Worm (Caenorhabditis elegans): ENCODE data around the gene ceh-31.

DNA sequence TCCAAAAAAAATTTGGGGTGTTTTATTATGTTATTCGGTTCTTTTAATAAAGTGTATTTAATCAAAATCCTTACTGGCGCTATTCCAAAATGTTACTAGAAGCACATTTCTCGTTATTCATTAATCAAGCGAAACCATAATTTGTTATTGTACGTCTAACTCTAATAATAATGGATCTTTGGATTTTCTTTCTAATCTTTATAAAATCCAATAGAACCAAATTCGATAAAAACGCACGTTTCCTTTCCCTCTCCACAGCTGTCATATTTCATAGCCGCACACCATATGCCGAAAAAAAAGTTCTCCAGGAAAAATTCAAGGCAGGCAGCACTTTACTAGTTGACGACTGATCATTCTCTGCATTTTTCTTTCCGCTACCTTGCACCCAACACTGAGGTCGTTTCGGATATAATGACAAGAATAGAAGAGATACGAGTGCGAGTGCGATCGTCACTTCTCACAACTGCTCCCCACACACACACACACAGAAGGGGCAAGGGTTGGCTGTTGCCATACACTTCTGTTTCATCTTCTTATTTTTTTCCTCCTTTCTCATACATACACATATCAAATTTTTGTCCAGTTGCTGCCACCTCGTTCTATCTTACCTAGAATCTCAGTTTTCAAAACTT, 46.6 kb downstream of the ceh-31 start:
- TF ChIP-seq ceh-24 (tag; optimal IDR thresholded peaks at IDR 0.05) (no peak), lin-11 (tag; optimal IDR thresholded peaks at IDR 0.05) (no peak), ceh-48 (tag; optimal IDR thresholded peaks at IDR 0.05) (no peak), hlh-6 (tag; optimal IDR thresholded peaks at IDR 0.05) (no peak), sox-2 (GFP tag; IDR thresholded peaks at IDR 0.05) (no peak), ets-4 (tag; optimal IDR thresholded peaks at IDR 0.05) (no peak), elt-2 (tag; optimal IDR thresholded peaks at IDR 0.05) (no peak), fkh-10 (GFP tag; optimal IDR thresholded peaks at IDR 0.05) (no peak), elt-4 (tag; optimal IDR thresholded peaks at IDR 0.05) (no peak), nhr-11 (tag; optimal IDR thresholded peaks at IDR 0.05) (no peak)
